Fruit fly (Drosophila melanogaster): ENCODE measurements around the gene CG34447.

Gene CG34447

dm6 chr2L:2375655-2376417 is 44.0 kb downstream of the CG34447 start, which contains the start of gene Atxn7 (continued):
- peak; percentile 42 for TF ChIP-seq CG9876 (GFP tag; optimal IDR thresholded peaks at IDR 0.05)
- TF ChIP-seq CG7357 (GFP tag; IDR thresholded peaks at IDR 0.05), result no peak
- TF ChIP-seq C15 (GFP tag; IDR thresholded peaks at IDR 0.05), result no peak
- peak; percentile 57 for TF ChIP-seq CG2202 (tag; optimal IDR thresholded peaks at IDR 0.05)
- TF ChIP-seq CG12155 (GFP tag; optimal IDR thresholded peaks at IDR 0.05), result peak; percentile 99
- TF ChIP-seq peb (GFP tag; IDR thresholded peaks at IDR 0.05), result 0 out of 2 replicates have a peak, but pooled peaks have one; percentile 8
- peak; percentile 24 for TF ChIP-seq az2 (GFP tag; optimal IDR thresholded peaks at IDR 0.05)
- TF ChIP-seq Awh (GFP tag; IDR thresholded peaks at IDR 0.05), result peak; percentile 42; the same call in 1 of the 2 replicates
- TF ChIP-seq HLHmδ (GFP tag; optimal IDR thresholded peaks at IDR 0.05), result peak; percentile 79
- no peak for TF ChIP-seq cato (GFP tag; optimal IDR thresholded peaks at IDR 0.05; ENCODE audit: borderline replicate concordance)
- TF ChIP-seq tll (GFP tag; optimal IDR thresholded peaks at IDR 0.05), result peak in 1 of 2 experiments; percentile 82
- TF ChIP-seq CG3847 (GFP tag; IDR thresholded peaks at IDR 0.05), result peak; percentile 36; the same call in 1 of the 2 replicates
- TF ChIP-seq CG33213 (GFP tag; optimal IDR thresholded peaks at IDR 0.05), result peak; percentile 83
- no peak for TF ChIP-seq CG11696 (GFP tag; IDR thresholded peaks at IDR 0.05)
- peak; percentile 59; the same call in 1 of the 2 replicates for TF ChIP-seq HLH3B (GFP tag; IDR thresholded peaks at IDR 0.05)
- TF ChIP-seq oc (tag; optimal IDR thresholded peaks at IDR 0.05), result peak; percentile 88
- no peak for TF ChIP-seq pnt (GFP tag; optimal IDR thresholded peaks at IDR 0.05)
- no peak for TF ChIP-seq CG6683 (GFP tag; optimal IDR thresholded peaks at IDR 0.05)
- peak; percentile 26 for TF ChIP-seq maf-S (GFP tag; optimal IDR thresholded peaks at IDR 0.05)
- TF ChIP-seq E2f2 (GFP tag; IDR thresholded peaks at IDR 0.05), result peak; percentile 46
- TF ChIP-seq amos (GFP tag; IDR thresholded peaks at IDR 0.05; ENCODE audit: partially characterized antibody), result peak; percentile 98
- TF ChIP-seq CG1792 (GFP tag; optimal IDR thresholded peaks at IDR 0.05), result peak; percentile 64
- no peak; the same call in 3 of the 4 replicates for TF ChIP-seq Gug (GFP tag; IDR thresholded peaks at IDR 0.05)
- TF ChIP-seq Dfd (GFP tag; optimal IDR thresholded peaks at IDR 0.05), result no peak
- TF ChIP-seq Camta (GFP tag; optimal IDR thresholded peaks at IDR 0.05), result peak; percentile 59
- TF ChIP-seq CG1603 (tag; optimal IDR thresholded peaks at IDR 0.05), result peak; percentile 92
- TF ChIP-seq tin (GFP tag; optimal IDR thresholded peaks at IDR 0.05), result peak; percentile 44
- peak; percentile 89 for TF ChIP-seq CG17912 (GFP tag; optimal IDR thresholded peaks at IDR 0.05)
- peak; percentile 74 for TF ChIP-seq CG17186 (GFP tag; optimal IDR thresholded peaks at IDR 0.05)
- peak; percentile 9 for TF ChIP-seq CTCF (GFP tag; optimal IDR thresholded peaks at IDR 0.05)
- TF ChIP-seq odd (GFP tag; optimal IDR thresholded peaks at IDR 0.05), result peak; percentile 67
- TF ChIP-seq ranshi (GFP tag; IDR thresholded peaks at IDR 0.05), result peak; percentile 55; the same call in 1 of the 2 replicates
- TF ChIP-seq fd102C (GFP tag; optimal IDR thresholded peaks at IDR 0.05), result peak; percentile 28
- TF ChIP-seq CG14710 (tag; optimal IDR thresholded peaks at IDR 0.05), result peak; percentile 52
- no peak for TF ChIP-seq dimm (GFP tag; IDR thresholded peaks at IDR 0.05)
- TF ChIP-seq seq (GFP tag; IDR thresholded peaks at IDR 0.05), result peak; percentile 53; the same call in 1 of the 2 replicates
- TF ChIP-seq lmd (GFP tag; IDR thresholded peaks at IDR 0.05), result peak; percentile 19; the same call in 1 of the 2 replicates
- TF ChIP-seq CG4854 (GFP tag; optimal IDR thresholded peaks at IDR 0.05), result peak; percentile 73
- TF ChIP-seq Dip2 (GFP tag; IDR thresholded peaks at IDR 0.05), result no peak
- peak; percentile 89 for TF ChIP-seq CG8478 (optimal IDR thresholded peaks at IDR 0.05)
- peak; percentile 82 for TF ChIP-seq caup (GFP tag; optimal IDR thresholded peaks at IDR 0.05; ENCODE audit: severe bottlenecking)
- TF ChIP-seq CG12769 (tag; optimal IDR thresholded peaks at IDR 0.05), result peak; percentile 28
- TF ChIP-seq D19A (tag; optimal IDR thresholded peaks at IDR 0.05), result peak; percentile 46
- TF ChIP-seq CG10274 (GFP tag; optimal IDR thresholded peaks at IDR 0.05), result peak; percentile 34
- peak; percentile 89 for TF ChIP-seq sug (tag; optimal IDR thresholded peaks at IDR 0.05)
- peak; percentile 82 for TF ChIP-seq CG14860 (GFP tag; IDR thresholded peaks at IDR 0.05; ENCODE audit: partially characterized antibody)
- no peak for TF ChIP-seq Hr3 (GFP tag; optimal IDR thresholded peaks at IDR 0.05)
- TF ChIP-seq fd64A (GFP tag; optimal IDR thresholded peaks at IDR 0.05), result peak; percentile 71
- TF ChIP-seq z (GFP tag; IDR thresholded peaks at IDR 0.05), result no peak
- TF ChIP-seq Fer2 (tag; optimal IDR thresholded peaks at IDR 0.05), result peak; percentile 41

Data from whole organism, embryonic.